Worm (Caenorhabditis elegans): ENCODE data around the gene mkk-4.
A peak's percentile ranks its signal among the peaks of the same experiment; 100 is the strongest.

Gene mkk-4

DNA sequence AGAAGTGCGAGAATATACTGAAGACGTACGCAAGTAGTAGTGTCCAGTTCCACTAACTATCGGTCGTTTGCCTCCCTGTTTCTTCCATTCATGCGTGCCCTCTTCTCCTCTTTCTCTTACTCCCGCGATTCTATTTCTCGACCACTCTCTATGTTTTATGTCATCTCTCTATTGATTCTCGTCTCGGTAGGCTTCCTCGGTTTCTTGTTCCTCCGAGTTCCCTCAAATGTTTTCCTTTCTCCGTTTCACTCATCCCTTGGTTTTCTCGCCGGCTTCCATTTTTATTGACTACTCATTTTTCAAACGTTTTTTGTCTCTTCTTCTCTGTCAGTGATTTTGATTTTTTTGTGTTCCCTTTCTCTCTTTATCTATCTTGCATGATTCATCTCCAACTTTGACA lies 1.3 kb upstream of the mkk-4 start:
- TF ChIP-seq Y53F4B.3 (GFP tag; IDR thresholded peaks at IDR 0.05) (no peak), ceh-58 (GFP tag; IDR thresholded peaks at IDR 0.05) (no peak), ztf-18 (tag; optimal IDR thresholded peaks at IDR 0.05) (no peak), tbx-9 (tag; optimal IDR thresholded peaks at IDR 0.05; ENCODE audit: borderline replicate concordance) (no peak), repo-1 (tag; optimal IDR thresholded peaks at IDR 0.05) (no peak), F52B5.7 (tag; optimal IDR thresholded peaks at IDR 0.05) (no peak), ceh-40 (GFP tag; IDR thresholded peaks at IDR 0.05) (no peak), lin-40 (tag; optimal IDR thresholded peaks at IDR 0.05) (peak; percentile 35), K12H6.12 (tag; optimal IDR thresholded peaks at IDR 0.05) (peak; percentile 37), nhr-80 (tag; optimal IDR thresholded peaks at IDR 0.05) (peak; percentile 25), C17E4.6 (GFP tag; IDR thresholded peaks at IDR 0.05) (no peak)

DNA sequence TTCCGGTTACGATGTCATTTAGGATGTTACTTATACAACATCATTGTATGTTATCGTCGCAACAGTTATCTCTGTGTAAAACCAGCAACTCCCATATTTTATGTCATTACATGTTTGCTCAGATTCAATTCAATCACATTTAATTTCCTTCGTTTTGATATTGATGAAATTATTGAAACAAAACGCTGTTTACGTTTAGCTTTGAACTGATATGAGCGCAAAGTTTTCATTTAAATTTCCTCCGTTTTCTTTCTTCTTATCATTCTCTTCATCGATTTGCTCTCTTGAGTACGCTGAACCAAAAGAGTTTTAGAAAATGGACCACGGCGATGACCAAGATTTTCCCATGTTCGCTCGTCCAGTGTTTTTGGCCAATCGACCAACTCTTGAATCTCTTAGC lies 3.2 kb downstream of the mkk-4 start, which contains the start of gene sek-6:
sek-6 (plus strand) TSS at position 315 of the 400 bp plus-strand sequence.
- TF ChIP-seq bed-2 (GFP tag; IDR thresholded peaks at IDR 0.05) (no peak), F55B11.4 (tag; optimal IDR thresholded peaks at IDR 0.05; ENCODE audit: borderline replicate concordance, insufficient read depth) (no peak), xnd-1 (tag; optimal IDR thresholded peaks at IDR 0.05) (no peak), mel-28 (tag; optimal IDR thresholded peaks at IDR 0.05; ENCODE audit: borderline replicate concordance) (no peak), ama-1 (optimal IDR thresholded peaks at IDR 0.05) (no peak), ama-1 (GFP tag; optimal IDR thresholded peaks at IDR 0.05) (no peak), ceh-40 (GFP tag; IDR thresholded peaks at IDR 0.05) (no peak)

DNA sequence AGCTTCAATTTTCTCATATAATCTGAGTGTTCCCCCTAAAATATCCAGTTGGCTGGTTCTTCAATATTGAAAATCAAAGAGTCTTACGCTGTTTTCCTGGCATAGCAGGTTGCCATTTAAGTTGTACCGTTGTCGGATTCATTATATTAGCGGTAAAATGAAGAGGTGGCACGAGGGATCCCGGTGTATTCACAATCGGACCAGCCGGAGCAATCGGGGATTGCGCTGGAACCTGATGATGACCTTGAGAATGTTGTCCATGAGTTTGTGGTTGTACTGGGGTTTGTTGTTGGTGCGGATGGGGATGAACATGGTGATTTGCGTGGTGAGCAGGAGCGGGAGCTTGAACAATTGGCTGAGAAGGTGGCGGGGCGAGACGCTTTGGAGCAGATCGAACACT lies 16.8 kb downstream of the mkk-4 start:
- TF ChIP-seq bed-1 (GFP tag; IDR thresholded peaks at IDR 0.05), result no peak

DNA sequence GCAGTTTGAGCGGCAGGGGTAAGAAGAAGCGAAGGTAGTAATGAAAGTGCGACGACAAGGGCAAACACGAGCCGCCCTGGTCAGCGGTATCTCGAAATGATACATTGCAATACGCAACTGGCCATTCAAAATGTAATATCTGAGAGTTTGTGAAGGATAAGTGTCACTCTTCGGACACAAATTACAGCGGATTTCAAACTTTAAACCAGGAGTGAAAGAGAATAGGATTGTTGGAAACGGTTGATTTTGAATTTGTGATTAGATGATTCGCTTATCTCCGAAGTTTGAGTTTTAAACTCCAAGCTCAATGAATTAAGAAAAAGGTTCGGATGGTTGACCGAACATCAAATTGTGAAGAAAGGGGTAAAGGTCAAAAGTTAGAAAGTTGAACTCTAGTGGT lies 19.7 kb downstream of the mkk-4 start, which contains the start of gene ZC374.2:
ZC374.2 (minus strand) TSS at position 101 of the 400 bp plus-strand sequence.
- no peak for TF ChIP-seq ztf-28 (GFP tag; IDR thresholded peaks at IDR 0.05)
- no peak for TF ChIP-seq lir-1 (GFP tag; conservative IDR thresholded peaks at IDR 0.05)
- no peak for TF ChIP-seq F57A8.1 (GFP tag; optimal IDR thresholded peaks at IDR 0.05)
- TF ChIP-seq cebp-2 (GFP tag; IDR thresholded peaks at IDR 0.05), result no peak
- no peak for TF ChIP-seq attf-3 (GFP tag; conservative IDR thresholded peaks at IDR 0.05)

DNA sequence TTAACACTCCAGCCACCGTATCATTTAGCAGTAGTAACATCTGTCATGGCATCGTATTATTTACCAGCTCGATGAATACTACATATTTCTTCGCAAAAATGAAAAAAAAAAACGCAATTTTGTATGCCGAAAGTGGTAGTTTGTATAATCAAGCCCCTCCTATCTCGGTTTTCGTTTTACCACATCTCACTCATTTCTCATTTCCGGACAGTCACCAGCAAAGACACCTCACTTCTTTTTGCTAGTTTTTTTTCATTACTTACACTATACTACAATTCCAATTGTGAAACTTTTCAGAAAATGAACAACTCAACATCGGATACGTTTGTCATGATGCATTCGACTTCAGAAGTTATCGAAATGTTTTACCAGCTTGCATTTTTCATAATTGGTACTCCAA lies 21.5 kb downstream of the mkk-4 start, which contains the start of gene gnrr-3:
gnrr-3 (plus strand) TSS at position 301 of the 400 bp plus-strand sequence.
- no peak for TF ChIP-seq ztf-28 (GFP tag; IDR thresholded peaks at IDR 0.05)
- TF ChIP-seq tbx-9 (tag; optimal IDR thresholded peaks at IDR 0.05; ENCODE audit: borderline replicate concordance), result no peak
- no peak for TF ChIP-seq F57C9.4 (tag; optimal IDR thresholded peaks at IDR 0.05)
- TF ChIP-seq gei-17 (GFP tag; optimal IDR thresholded peaks at IDR 0.05), result no peak
- TF ChIP-seq lin-54 (GFP tag; optimal IDR thresholded peaks at IDR 0.05), result no peak
- no peak for TF ChIP-seq ceh-100 (GFP tag; IDR thresholded peaks at IDR 0.05)
- no peak for TF ChIP-seq ztf-25 (GFP tag; IDR thresholded peaks at IDR 0.05)
- no peak for TF ChIP-seq K11D2.4 (GFP tag; IDR thresholded peaks at IDR 0.05)
- no peak for TF ChIP-seq Y95B8A.8 (GFP tag; IDR thresholded peaks at IDR 0.05)
- no peak for TF ChIP-seq bed-1 (GFP tag; IDR thresholded peaks at IDR 0.05)
- TF ChIP-seq rpc-1 (optimal IDR thresholded peaks at IDR 0.05), result no peak
- no peak for TF ChIP-seq rpc-1 (tag; optimal IDR thresholded peaks at IDR 0.05)
- no peak for TF ChIP-seq ets-4 (GFP tag; optimal IDR thresholded peaks at IDR 0.05)
- TF ChIP-seq egrh-3 (GFP tag; IDR thresholded peaks at IDR 0.05), result no peak
- TF ChIP-seq attf-6 (GFP tag; IDR thresholded peaks at IDR 0.05), result no peak
- TF ChIP-seq ztf-26 (tag; optimal IDR thresholded peaks at IDR 0.05), result no peak
- no peak for TF ChIP-seq Y56A3A.18 (GFP tag; IDR thresholded peaks at IDR 0.05)
- no peak for TF ChIP-seq tlf-1 (GFP tag; optimal IDR thresholded peaks at IDR 0.05)

Data from whole organism, young adult.